Fruit fly (Drosophila melanogaster): ENCODE measurements around the gene RpL36A.

The RpL36A gene

DNA sequence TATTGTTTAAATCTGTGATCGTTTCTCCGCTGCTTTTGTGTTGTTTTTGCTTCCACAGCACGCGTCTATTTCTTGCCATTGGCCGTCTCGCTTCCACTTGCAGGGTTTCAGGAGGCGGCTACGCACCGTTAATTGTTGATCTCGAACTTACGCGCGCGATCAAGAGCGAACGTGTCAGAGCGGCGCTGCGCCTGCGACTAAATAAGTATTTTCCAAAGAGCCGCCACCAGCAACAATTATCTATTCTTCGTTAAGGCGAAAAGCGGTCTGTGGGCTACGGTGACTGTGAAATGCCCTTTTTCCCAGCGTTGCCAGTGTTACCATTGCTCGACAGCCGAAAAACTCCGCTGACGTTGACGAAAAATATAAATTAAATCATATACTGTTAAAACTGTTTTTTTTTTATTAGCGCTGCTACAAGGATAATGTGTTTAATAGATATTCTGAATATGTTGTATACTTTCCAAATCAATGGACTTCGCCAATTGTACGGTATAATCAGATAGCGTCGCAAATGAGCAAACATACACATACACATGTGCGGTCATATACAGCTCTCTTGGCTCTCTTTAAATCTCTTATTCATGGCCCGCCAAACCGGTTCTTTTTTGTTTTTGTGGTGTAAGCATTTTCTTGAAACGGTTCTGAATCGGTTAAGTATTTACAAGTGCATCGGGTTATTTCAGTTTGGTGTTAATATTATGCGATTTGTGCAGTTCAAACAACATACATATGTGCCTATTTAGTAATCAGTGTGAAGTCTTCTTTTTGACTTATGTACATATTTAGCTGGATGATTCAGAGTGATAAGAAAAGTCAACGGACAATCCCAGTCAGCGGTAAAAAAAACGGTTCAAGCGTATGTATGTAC lies 48.5 kb downstream of the RpL36A start, which contains the start of gene pes (continued):
- TF ChIP-seq dysf (GFP tag; IDR thresholded peaks at IDR 0.05), result peak; percentile 37; the same call in 1 of the 3 replicates
- TF ChIP-seq pan (optimal IDR thresholded peaks at IDR 0.05), result no peak
- TF ChIP-seq pan (GFP tag; optimal IDR thresholded peaks at IDR 0.05 in 1 of 2, IDR thresholded peaks at IDR 0.05 in 1 of 2), result peak in 1 of 2 experiments; percentile 93
- TF ChIP-seq Xbp1 (GFP tag; optimal IDR thresholded peaks at IDR 0.05), result peak; percentile 94
- peak; percentile 90 for TF ChIP-seq CG14667 (GFP tag; IDR thresholded peaks at IDR 0.05)
- peak; percentile 92 for TF ChIP-seq nau (GFP tag; optimal IDR thresholded peaks at IDR 0.05)
- peak; percentile 94 for TF ChIP-seq so (GFP tag; IDR thresholded peaks at IDR 0.05)
- peak; percentile 50 for TF ChIP-seq CG7786 (GFP tag; optimal IDR thresholded peaks at IDR 0.05)
- TF ChIP-seq CG31224 (GFP tag; IDR thresholded peaks at IDR 0.05), result peak; percentile 89
- TF ChIP-seq CG12219 (GFP tag; optimal IDR thresholded peaks at IDR 0.05), result peak; percentile 20
- TF ChIP-seq pb (GFP tag; optimal IDR thresholded peaks at IDR 0.05), result peak; percentile 83
- TF ChIP-seq CG11398 (GFP tag; optimal IDR thresholded peaks at IDR 0.05), result peak; percentile 3

DNA sequence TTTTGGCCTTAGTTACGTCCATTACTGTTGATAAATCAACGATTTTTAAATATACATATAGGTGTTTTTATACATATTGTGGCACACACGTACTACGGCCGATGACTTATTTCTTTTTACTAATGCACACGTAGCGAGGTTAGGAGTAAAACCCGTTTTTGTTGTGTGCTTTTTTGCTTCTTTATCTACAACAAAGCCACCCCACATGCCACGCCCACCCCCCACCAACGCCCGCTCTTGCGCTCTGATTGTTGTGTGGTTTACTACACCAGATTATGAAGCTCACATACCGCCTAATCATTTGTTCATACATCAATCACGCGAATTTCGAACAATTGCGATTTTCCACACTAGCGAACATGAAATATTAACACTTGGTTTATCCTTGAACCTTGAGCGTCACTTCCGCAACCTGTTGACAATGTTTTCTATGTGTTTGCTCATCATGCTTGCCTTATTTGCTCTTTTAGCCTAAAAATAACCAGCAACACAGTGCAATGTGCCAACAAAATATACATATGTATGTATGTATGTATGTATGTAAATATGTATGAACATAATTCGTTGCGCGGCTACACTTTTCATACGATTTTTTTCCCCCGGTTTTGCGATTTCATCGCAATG lies 49.5 kb downstream of the RpL36A start:
- TF ChIP-seq crol (GFP tag; IDR thresholded peaks at IDR 0.05) (peak; percentile 79), wor (GFP tag; IDR thresholded peaks at IDR 0.05) (no peak), kay (GFP tag; optimal IDR thresholded peaks at IDR 0.05) (no peak), CG6791 (GFP tag; IDR thresholded peaks at IDR 0.05; ENCODE audit: partially characterized antibody) (no peak), CG16863 (GFP tag; optimal IDR thresholded peaks at IDR 0.05) (no peak), CG4707 (GFP tag; optimal IDR thresholded peaks at IDR 0.05) (no peak), yki (optimal IDR thresholded peaks at IDR 0.05) (no peak), nerfin-1 (tag; optimal IDR thresholded peaks at IDR 0.05) (no peak), dpn (GFP tag; optimal IDR thresholded peaks at IDR 0.05) (no peak), CG15073 (GFP tag; optimal IDR thresholded peaks at IDR 0.05) (no peak), en (GFP tag; optimal IDR thresholded peaks at IDR 0.05) (no peak), D19A (tag; optimal IDR thresholded peaks at IDR 0.05) (no peak), Pdp1 (GFP tag; optimal IDR thresholded peaks at IDR 0.05) (peak in 1 of 2 experiments; percentile 17), Optix (GFP tag; IDR thresholded peaks at IDR 0.05) (no peak), mam (GFP tag; optimal IDR thresholded peaks at IDR 0.05) (no peak), Dll (GFP tag; IDR thresholded peaks at IDR 0.05; ENCODE audit: partially characterized antibody) (no peak), mirr (GFP tag; optimal IDR thresholded peaks at IDR 0.05) (peak; percentile 19), hbn (GFP tag; IDR thresholded peaks at IDR 0.05; ENCODE audit: partially characterized antibody) (no peak), CG3163 (GFP tag; optimal IDR thresholded peaks at IDR 0.05) (no peak), ems (GFP tag; optimal IDR thresholded peaks at IDR 0.05) (no peak), CG2199 (GFP tag; IDR thresholded peaks at IDR 0.05) (0 out of 3 replicates have a peak, but pooled peaks have one; percentile 6), maf-S (GFP tag; optimal IDR thresholded peaks at IDR 0.05) (no peak), CG7556 (GFP tag; optimal IDR thresholded peaks at IDR 0.05) (no peak), Bgb (GFP tag; IDR thresholded peaks at IDR 0.05; ENCODE audit: partially characterized antibody) (no peak), CG17359 (tag; optimal IDR thresholded peaks at IDR 0.05) (peak; percentile 23), CG2129 (GFP tag; IDR thresholded peaks at IDR 0.05; ENCODE audit: partially characterized antibody) (no peak), al (GFP tag; IDR thresholded peaks at IDR 0.05) (no peak), E2f2 (GFP tag; IDR thresholded peaks at IDR 0.05) (no peak), CG11560 (tag; IDR thresholded peaks at IDR 0.05) (no peak), CG3847 (GFP tag; IDR thresholded peaks at IDR 0.05) (no peak), dmrt99B (tag; optimal IDR thresholded peaks at IDR 0.05) (no peak), zf30C (GFP tag; optimal IDR thresholded peaks at IDR 0.05) (no peak), CG9876 (GFP tag; optimal IDR thresholded peaks at IDR 0.05) (no peak), CG8924 (tag; optimal IDR thresholded peaks at IDR 0.05) (no peak), ato (GFP tag; IDR thresholded peaks at IDR 0.05; ENCODE audit: partially characterized antibody) (no peak), CG4404 (GFP tag; IDR thresholded peaks at IDR 0.05) (no peak)
